Worm (Caenorhabditis elegans) whole organism, dauer: ENCODE measurements around the gene K08F4.3.

Source experiments
- unc-62 ChIP-seq: sonication (generic microtip); optimal IDR thresholded peaks from 2 replicates; lab custom pipeline; 2017; ENCODE audit warnings: missing biosample characterization, missing genetic modification reagents, missing genetic modification characterization

K08F4.3 gene

DNA sequence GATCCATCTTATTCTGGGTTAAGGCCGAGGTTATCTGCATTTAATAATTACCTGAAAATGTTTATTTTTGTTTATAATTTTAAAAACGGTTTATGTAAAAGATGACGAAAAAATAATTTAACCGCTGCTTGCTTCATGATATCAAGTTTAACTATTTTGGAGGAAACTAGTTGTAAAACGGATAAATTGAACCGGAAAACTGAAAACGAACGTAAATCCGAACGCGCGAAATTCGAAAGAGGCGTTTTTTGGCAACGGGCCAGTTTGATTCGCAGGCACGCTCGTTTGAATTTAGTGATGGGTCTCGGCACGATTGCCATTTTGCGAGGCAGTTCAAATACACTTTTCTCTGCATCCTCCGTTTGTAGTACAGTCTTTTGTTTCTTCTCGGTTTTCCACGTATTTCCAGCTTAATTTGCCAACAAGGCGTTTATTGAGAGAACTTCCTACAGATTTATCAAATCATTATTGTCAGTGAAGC is at the start of gene K08F4.3, which contains the start of gene gtbp-1:
K08F4.3 (plus strand) TSS at position 352 of the 481 bp plus-strand sequence.
gtbp-1 (minus strand) TSS at position 51 of the 481 bp plus-strand sequence.
- no peak for TF ChIP-seq unc-62

DNA sequence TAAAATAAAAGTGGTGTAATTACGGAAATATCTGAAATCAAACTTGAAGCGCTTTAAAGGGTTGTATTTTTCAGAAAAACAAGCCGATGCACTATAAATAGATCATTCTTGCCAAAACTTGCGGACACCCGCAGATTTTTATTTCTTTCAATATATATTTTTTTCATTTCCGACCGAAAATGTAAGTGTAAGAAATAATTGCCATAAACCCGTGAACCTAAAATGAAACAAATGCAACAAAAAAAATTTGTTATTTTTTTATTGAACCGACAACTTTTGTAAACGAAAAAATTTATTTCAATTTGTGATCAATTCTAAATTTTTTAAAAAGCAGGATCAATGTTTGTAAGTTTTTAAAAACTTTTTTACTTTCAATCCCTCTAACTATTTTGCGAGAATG is 48.2 kb upstream of the K08F4.3 start, which contains the start of gene W01B6.6:
W01B6.6 (plus strand) TSS at position 301 of the 400 bp plus-strand sequence.
- no peak for TF ChIP-seq unc-62

DNA sequence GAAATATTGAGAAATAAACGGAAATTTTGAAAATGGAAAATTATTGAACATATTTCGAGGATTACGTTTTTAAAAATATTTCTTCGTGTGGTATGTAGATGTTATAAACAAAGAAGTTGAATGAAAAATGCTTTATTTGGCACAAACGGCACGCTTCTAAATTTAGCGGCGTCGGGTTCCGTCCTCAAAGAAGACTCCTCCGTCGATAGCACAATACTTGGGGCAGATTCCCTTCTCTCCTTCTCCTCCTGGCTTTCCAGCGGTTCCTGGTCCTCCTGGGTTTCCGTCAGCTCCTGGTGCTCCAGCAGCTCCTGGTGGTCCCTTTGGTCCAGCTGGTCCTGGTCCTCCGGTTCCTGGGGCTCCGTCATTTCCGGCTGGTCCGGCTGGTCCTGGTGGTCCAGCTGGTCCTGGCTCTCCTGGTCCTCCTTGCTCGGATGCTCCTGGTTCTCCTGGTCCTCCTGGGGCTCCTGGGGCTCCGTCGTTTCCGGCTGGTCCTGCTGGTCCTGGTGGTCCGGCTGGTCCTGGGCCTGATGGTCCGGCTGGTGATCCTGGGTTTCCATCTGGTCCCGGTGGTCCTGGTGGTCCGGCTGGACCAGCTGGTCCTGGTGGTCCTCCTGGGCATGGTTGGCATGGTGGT is 44.6 kb upstream of the K08F4.3 start, which contains the start of gene W01B6.8:
W01B6.8 (minus strand) TSS at position 51 of the 637 bp plus-strand sequence.
- TF ChIP-seq unc-62, result no peak

DNA sequence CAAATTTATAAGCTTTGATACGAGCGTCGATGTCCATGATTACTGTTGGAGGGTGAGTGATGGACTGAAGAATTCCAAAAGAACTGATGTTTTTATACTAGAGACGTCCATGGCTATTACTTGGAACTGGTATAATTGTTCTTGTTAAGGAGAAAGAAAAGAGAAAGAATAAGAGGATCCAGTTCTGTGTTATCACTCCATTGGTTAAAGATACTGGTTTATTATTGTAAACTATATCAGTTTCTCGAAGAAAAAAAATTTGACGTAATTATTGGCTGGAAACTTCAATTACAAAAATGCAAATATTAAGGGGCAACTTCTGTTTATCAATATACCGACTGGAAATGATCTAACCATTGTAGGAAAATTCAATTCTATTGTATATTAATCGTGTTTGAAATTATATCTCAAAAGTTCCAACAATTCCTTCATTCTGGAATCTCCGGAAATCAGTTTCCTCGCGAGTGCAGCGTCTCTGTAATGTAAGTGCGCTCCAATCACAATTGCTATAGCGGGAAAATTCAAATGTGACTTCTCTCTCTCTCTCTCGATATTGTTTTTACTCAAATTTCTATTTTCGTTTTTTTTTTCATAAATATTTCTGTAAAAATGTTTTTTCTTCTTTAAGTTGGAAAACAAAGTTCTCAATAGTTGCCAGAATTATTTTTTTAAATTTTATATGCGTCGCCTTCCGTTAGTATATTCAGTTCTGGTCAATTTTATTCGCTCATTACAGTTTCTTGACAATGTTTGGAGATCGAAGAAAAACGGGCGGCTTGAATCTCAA is 43.5 kb upstream of the K08F4.3 start, which contains the start of the genes col-2 and ndc-80:
col-2 (minus strand) TSS at position 51 of the 787 bp plus-strand sequence.
ndc-80 (plus strand) TSS at position 737 of the 787 bp plus-strand sequence.
- no peak for TF ChIP-seq unc-62

DNA sequence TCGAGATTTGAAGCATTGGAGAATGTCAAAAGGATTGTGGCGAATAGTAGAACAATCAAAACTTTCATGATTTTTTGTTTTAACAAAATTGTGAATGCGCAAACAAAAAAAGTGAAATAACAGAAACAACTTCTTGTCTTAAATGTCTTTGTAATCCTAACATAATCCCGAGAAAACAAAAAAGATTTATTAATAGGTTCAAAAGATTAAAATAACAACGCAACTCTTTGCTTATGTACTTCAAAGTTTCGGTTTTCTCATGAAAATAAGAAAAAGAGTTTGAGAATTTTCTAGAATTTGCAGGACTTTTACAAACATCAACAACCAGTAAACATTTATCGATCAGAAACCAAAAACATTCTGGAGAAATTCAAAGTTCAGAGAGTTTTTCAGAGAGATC is 39.3 kb upstream of the K08F4.3 start, which contains the start of gene ttr-39:
ttr-39 (minus strand) TSS at position 101 of the 400 bp plus-strand sequence.
- no peak for TF ChIP-seq unc-62

DNA sequence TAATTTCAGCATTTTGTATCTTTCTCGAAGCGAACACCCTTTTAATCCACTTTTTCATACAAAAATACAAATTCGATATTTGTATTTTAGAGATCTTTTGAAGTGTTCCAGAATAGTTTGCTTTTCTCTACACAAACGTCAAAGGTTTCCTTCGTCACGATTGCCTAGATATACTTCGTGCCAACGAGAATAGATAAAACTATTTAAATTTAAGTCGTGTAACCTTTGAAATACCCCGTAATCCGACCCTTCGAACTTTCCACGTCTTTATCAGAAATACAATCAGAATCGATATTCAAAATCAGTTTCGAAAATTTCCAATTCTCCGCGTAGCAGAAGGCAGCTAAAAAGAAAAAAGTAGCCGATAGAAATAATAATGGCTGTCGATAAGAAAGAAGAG is 38.7 kb upstream of the K08F4.3 start, which contains the start of gene ttbk-5:
ttbk-5 (plus strand) TSS at position 301 of the 400 bp plus-strand sequence.
- TF ChIP-seq unc-62, result no peak

DNA sequence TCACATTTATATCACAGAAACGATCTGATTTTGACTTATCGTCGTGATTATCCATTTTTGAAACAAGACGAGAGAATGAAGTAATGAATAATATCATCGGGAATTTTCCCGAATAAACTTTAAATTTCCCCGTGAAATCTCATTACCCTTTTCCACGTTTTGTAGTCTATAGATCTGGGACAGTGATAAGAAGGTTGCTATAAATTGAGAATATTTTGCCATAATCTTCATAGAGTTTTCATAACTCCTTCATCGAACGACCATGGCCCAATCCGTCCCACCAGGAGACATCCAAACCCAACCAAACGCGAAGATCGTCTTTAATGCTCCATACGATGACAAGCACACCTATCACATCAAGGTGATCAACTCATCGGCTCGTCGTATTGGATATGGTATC is 33.9 kb upstream of the K08F4.3 start, which contains the start of the genes C04G2.5 and msp-36:
C04G2.5 (minus strand) TSS at position 101 of the 400 bp plus-strand sequence.
msp-36 (plus strand) TSS at position 263 of the 400 bp plus-strand sequence.
- TF ChIP-seq unc-62, result no peak

DNA sequence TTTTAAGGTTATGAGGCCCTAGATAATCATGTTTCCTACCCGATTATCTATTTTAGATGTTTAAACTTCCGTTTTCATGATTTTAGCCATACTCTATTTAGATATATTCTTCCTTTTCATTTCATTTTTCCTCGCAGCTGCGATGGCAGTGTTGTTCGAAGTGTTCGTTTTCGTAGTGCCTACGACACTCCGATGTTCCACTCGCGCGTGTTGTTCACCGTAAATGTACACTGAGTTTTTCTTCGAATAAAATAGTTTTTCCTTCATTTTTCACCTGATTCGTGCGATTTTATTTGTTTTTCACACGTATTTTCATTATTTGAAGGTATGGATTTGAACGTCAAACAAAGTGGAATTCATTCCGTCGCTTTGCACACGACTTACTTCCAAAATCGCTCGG is 32.2 kb upstream of the K08F4.3 start, which contains the start of gene dis-3:
dis-3 (plus strand) TSS at position 322 of the 400 bp plus-strand sequence.
- no peak for TF ChIP-seq unc-62

DNA sequence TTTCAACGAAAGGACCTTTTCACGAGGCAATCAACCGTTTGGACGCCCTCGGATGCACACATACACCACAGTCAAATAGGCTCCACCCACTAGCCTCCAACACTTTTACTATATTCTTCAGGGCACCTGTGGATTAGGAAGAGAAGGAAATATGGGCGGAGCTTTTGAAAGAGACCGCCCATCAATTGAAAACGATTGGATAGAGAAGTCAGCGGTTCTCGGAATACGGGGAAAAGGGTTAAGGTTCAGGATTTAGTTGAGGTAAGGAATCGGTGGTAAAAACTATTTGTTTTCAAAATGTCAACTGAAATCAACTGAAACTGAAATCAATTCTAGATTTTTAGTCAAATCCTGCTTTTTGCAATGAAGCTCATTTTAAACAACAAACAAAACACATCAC is 18.6 kb upstream of the K08F4.3 start, which contains the start of gene egl-38:
egl-38 (minus strand) TSS at position 101 of the 400 bp plus-strand sequence.
- TF ChIP-seq unc-62, result no peak

DNA sequence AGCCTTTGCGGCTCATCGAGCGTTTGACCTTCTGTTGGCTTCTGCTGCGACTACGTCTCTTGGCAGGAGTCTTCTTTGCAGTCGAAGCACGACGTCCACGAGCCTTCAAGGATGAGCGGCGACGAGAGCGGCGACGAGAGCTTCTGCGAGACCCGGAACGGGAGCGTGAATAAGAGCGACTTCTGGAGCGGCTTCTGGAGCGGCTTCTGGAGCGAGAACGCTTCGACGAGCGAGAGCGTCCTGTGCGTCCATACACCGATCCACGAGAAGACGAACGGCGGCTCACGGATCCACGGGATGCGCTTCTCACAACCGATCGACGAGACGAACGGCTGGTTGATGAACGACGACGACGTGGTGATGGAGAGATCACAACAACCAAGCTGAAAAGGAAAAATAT is 18.2 kb upstream of the K08F4.3 start:
- no peak for TF ChIP-seq unc-62

DNA sequence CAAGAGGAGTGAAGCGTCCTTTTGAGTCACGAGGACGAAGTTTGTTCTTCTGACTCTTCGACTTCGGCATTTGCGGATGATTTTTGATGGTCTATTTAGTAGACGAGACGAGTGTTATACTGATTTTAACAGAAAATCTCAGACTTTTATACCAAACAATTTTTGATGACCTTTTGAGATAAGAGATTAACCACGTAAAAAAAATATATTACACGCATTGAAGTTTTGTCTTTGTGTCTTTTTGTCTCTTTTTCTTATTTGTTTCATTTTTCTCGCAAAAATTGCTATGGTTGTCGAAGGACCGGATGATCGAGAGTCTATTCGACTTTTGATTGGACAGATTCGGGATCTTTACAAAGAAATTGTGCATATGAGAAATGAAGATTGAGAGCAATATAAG is 17.6 kb upstream of the K08F4.3 start, which contains the start of gene spch-1:
spch-1 (minus strand) TSS at position 101 of the 400 bp plus-strand sequence.
- no peak for TF ChIP-seq unc-62

DNA sequence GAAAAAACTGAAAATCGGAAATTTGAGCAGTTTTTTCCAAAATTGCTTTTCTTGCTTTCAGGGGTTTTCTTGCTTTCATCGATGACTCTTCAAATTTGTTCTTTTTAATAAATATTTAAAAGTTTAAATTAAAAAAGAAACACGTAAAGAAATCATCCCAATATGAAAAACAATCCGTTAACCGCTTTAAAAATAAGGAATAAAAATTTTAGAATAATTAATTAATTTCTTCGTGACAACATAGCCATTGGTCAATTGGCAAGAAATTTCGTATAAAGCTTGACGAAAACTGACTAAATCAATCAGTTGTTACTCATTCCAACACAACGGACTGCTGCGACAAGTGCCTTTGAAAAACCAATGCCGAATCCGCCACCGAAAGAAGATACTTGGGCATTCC is 16.5 kb upstream of the K08F4.3 start, which contains the start of gene nsph-3.2:
nsph-3.2 (plus strand) TSS at position 301 of the 400 bp plus-strand sequence.
- TF ChIP-seq unc-62, result no peak

DNA sequence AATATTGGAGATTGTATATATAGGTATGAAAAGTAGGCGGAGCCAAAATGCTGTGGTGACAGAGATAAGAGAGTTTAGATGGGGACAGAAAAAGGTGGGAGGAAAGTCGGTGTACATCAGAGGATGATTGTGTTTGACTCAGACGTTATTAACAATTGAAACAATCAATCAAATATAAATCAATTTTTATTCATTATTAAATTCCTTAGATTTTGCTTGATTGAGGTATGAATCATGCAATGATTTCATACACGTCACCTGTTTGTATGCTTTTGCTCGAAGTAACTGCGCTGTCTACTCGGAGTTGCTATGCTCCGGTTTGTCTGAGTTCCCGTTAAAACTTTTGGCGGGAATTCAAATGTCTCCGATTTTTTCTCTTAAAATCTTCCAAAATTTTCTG is 13.9 kb upstream of the K08F4.3 start, which contains the start of gene C04G2.10:
C04G2.10 (plus strand) TSS at position 301 of the 400 bp plus-strand sequence.
- no peak for TF ChIP-seq unc-62

DNA sequence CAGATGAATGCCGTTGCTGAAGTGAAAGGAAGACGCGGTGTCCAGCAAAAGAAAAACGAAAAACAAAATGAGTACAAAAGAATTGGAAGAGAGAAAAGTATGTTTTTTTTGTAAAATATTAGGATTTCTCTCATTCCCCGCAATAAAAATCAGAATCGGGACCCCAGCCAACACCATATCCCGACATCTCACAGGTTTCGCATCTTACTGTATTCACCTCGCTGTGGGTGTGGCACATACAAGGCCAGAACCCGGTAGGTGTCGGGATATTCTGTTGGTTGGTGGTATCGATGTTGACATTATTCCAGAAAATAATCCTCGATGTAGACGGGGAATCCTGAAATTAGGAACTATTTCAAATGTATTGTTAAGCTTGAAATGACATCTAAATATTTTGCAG is 12.3 kb upstream of the K08F4.3 start:
- no peak for TF ChIP-seq unc-62

DNA sequence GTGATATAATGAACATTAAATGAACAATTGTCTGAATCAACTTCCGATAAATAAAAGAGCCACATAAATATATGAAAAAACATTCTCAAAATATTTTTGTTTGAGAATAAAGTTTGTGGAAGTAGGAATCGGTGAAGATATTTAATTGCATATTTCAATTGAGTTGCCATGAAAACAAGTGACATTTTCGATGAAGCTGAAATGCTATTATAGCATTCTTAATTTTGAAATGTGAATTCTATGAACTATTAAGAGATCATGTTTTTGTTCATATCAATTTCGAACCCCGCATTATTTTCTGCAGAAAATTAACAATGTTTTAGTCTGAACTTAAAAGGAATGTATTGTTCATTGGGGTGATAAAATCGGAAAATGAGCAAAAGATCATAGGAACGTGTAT is 6.9 kb upstream of the K08F4.3 start, which contains the start of gene irld-21:
irld-21 (minus strand) TSS at position 101 of the 400 bp plus-strand sequence.
- TF ChIP-seq unc-62, result no peak

DNA sequence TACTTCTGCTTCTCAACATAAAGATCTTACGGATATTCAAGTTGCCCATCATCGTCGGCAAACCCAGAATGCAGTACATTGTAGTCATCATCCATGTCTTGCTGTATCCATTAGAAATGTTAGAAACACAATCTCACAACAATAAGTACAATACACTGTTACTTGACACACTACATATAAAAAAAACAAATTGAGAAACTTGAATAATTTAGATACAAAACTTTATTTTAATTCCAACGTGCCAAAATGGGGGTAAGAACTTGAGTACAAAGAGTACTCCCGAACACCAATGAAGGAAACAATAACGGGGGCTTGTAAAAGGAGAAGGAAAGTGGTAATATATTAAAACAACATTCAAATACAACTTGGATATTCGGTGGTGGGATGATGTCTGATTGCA is 2.5 kb upstream of the K08F4.3 start, which contains the start of gene ctf-18:
ctf-18 (minus strand) TSS at position 101 of the 400 bp plus-strand sequence.
- TF ChIP-seq unc-62, result no peak
